Fruit fly (Drosophila melanogaster): ENCODE data around the gene Idh.
A peak's percentile ranks its signal among the peaks of the same experiment; 100 is the strongest.

Idh gene

DNA sequence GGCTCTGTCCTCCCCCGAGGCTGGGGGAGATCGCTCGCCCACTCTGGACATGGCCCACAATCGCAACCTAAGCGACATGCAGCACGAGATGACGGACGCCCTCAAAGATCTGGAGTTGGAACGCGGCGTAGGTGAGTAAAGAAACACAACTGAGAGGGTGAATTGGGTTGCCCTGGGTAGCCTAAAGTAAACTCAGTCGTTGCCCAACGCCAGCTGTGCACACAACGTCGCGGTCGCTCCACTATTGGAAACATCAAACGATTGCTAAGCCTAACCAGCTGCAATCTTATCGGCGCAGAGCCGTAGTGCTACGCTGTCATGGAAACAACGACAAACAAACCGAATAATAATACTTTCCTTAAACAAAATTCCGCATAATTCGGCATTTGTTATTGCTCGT, 13.4 kb downstream of the Idh start (continued):
- peak; percentile 20 for TF ChIP-seq ac (GFP tag; optimal IDR thresholded peaks at IDR 0.05)
- peak; percentile 17 for TF ChIP-seq NC2α (GFP tag; optimal IDR thresholded peaks at IDR 0.05)
- TF ChIP-seq cwo (GFP tag; optimal IDR thresholded peaks at IDR 0.05), result peak; percentile 11
- no peak for TF ChIP-seq Gsc (GFP tag; IDR thresholded peaks at IDR 0.05)
- TF ChIP-seq ttk (GFP tag; IDR thresholded peaks at IDR 0.05), result no peak
- TF ChIP-seq Lpt (GFP tag; optimal IDR thresholded peaks at IDR 0.05), result no peak
- no peak for TF ChIP-seq sc (optimal IDR thresholded peaks at IDR 0.05)
- no peak for TF ChIP-seq sc (GFP tag; optimal IDR thresholded peaks at IDR 0.05)
- no peak for TF ChIP-seq CG17568 (GFP tag; optimal IDR thresholded peaks at IDR 0.05)
- TF ChIP-seq lbe (GFP tag; optimal IDR thresholded peaks at IDR 0.05), result no peak
- peak; percentile 58 for TF ChIP-seq Xrp1 (GFP tag; IDR thresholded peaks at IDR 0.05)
- TF ChIP-seq Rfx (GFP tag; IDR thresholded peaks at IDR 0.05), result peak; percentile 51; the same call in 1 of the 2 replicates
- no peak for TF ChIP-seq Dbx (GFP tag; IDR thresholded peaks at IDR 0.05)
- no peak for TF ChIP-seq CG12155 (GFP tag; optimal IDR thresholded peaks at IDR 0.05)
- no peak for TF ChIP-seq CG5245 (GFP tag; optimal IDR thresholded peaks at IDR 0.05)
- TF ChIP-seq wek (GFP tag; optimal IDR thresholded peaks at IDR 0.05), result peak; percentile 73
- TF ChIP-seq fd102C (GFP tag; optimal IDR thresholded peaks at IDR 0.05), result no peak
- TF ChIP-seq CG11398 (GFP tag; optimal IDR thresholded peaks at IDR 0.05), result no peak
- no peak for TF ChIP-seq Ravus (GFP tag; IDR thresholded peaks at IDR 0.05)
- TF ChIP-seq Adf1 (GFP tag; IDR thresholded peaks at IDR 0.05), result peak; percentile 9; the same call in 1 of the 2 replicates
- TF ChIP-seq CG31224 (GFP tag; IDR thresholded peaks at IDR 0.05), result 0 out of 2 replicates have a peak, but pooled peaks have one; percentile 11
- TF ChIP-seq pzg (GFP tag; optimal IDR thresholded peaks at IDR 0.05), result no peak
- TF ChIP-seq CG10959 (GFP tag; IDR thresholded peaks at IDR 0.05), result no peak
- no peak for TF ChIP-seq CG30431 (GFP tag; optimal IDR thresholded peaks at IDR 0.05)
- TF ChIP-seq chinmo (GFP tag; IDR thresholded peaks at IDR 0.05; ENCODE audit: partially characterized antibody), result 0 out of 4 replicates have a peak, but pooled peaks have one; percentile 52
- TF ChIP-seq bcd (GFP tag; optimal IDR thresholded peaks at IDR 0.05), result peak; percentile 20
- no peak for TF ChIP-seq CG16815 (GFP tag; optimal IDR thresholded peaks at IDR 0.05)
- TF ChIP-seq CG15269 (tag; optimal IDR thresholded peaks at IDR 0.05), result no peak
- TF ChIP-seq az2 (GFP tag; optimal IDR thresholded peaks at IDR 0.05), result no peak
- TF ChIP-seq her (GFP tag; optimal IDR thresholded peaks at IDR 0.05), result no peak
- no peak for TF ChIP-seq nau (GFP tag; optimal IDR thresholded peaks at IDR 0.05)
- TF ChIP-seq dimm (GFP tag; IDR thresholded peaks at IDR 0.05), result no peak
- no peak for TF ChIP-seq nmo (GFP tag; optimal IDR thresholded peaks at IDR 0.05)
- no peak for TF ChIP-seq Ets65A (GFP tag)
- no peak for TF ChIP-seq CG18764 (GFP tag; optimal IDR thresholded peaks at IDR 0.05)
- peak; percentile 47 for TF ChIP-seq HLHmδ (GFP tag; optimal IDR thresholded peaks at IDR 0.05)
- TF ChIP-seq CG2875 (GFP tag; optimal IDR thresholded peaks at IDR 0.05), result peak; percentile 44
- TF ChIP-seq Sry-δ (GFP tag; optimal IDR thresholded peaks at IDR 0.05), result no peak
- TF ChIP-seq CG17829 (tag; optimal IDR thresholded peaks at IDR 0.05), result no peak
- TF ChIP-seq Poxn (GFP tag; IDR thresholded peaks at IDR 0.05), result no peak
- TF ChIP-seq caup (GFP tag; optimal IDR thresholded peaks at IDR 0.05; ENCODE audit: severe bottlenecking), result peak; percentile 58
- TF ChIP-seq NK7.1 (GFP tag; optimal IDR thresholded peaks at IDR 0.05), result no peak
- peak in 1 of 2 experiments; percentile 9 for TF ChIP-seq dpn (GFP tag; optimal IDR thresholded peaks at IDR 0.05)
- peak; percentile 45; the same call in 1 of the 2 replicates for TF ChIP-seq sob (GFP tag; IDR thresholded peaks at IDR 0.05)
- TF ChIP-seq CG30020 (tag; optimal IDR thresholded peaks at IDR 0.05), result no peak
- TF ChIP-seq Blimp-1 (GFP tag; optimal IDR thresholded peaks at IDR 0.05), result no peak
- no peak for TF ChIP-seq CG8290 (GFP tag; optimal IDR thresholded peaks at IDR 0.05)
- no peak for TF ChIP-seq CG8290 (tag; optimal IDR thresholded peaks at IDR 0.05)
- TF ChIP-seq CG5953 (GFP tag; IDR thresholded peaks at IDR 0.05), result no peak
- TF ChIP-seq gsb-n (tag; optimal IDR thresholded peaks at IDR 0.05), result no peak
- TF ChIP-seq toy (GFP tag; IDR thresholded peaks at IDR 0.05), result no peak
- peak; percentile 40 for TF ChIP-seq onecut (GFP tag; IDR thresholded peaks at IDR 0.05)

Data from whole organism, embryonic.